Worm (Caenorhabditis elegans) whole organism, young adult: ENCODE results near the gene C03C10.5.

Experiments used
- aptf-2 ChIP-seq: fragments of 200-800 bp; sonication (Bioruptor generic); conservative IDR thresholded peaks from 2 replicates; pipeline ENCODE4 v1.3.6; 2022; ENCODE audit warnings: missing genetic modification reagents, missing genetic modification characterization, missing compliant biosample characterization
- efl-1 ChIP-seq: fragments of 150-350 bp; optimal IDR thresholded peaks from 2 replicates; lab custom pipeline; 2014; ENCODE audit warnings: missing biosample characterization, missing genetic modification reagents, missing genetic modification characterization
- snpc-1.3 ChIP-seq: sonication (generic microtip); optimal IDR thresholded peaks from 2 replicates; lab custom pipeline; 2017; ENCODE audit warnings: missing genetic modification characterization, mild to moderate bottlenecking, missing compliant biosample characterization, antibody characterized with exemption, moderate library complexity, missing genotype, missing genetic modification reagents; ENCODE audit not compliant: insufficient read depth
- zim-3 ChIP-seq: sonication (generic microtip); optimal IDR thresholded peaks from 2 replicates; lab custom pipeline; 2017; ENCODE audit warnings: mild to moderate bottlenecking, missing genetic modification characterization, moderate library complexity, missing compliant biosample characterization

ce11 chrIII:4058643-4059042 lies 33.3 kb downstream of the C03C10.5 start, which contains the start of gene his-69:
- TF ChIP-seq aptf-2 (GFP tag; lab: Robert Waterston, UW) (no peak), efl-1 (no peak), zim-3 (tag; lab: Kevin White, UChicago) (no peak), snpc-1.3 (tag; lab: Kevin White, UChicago) (no peak)
